Worm (Caenorhabditis elegans): Measurements from ENCODE around the gene gpa-11.

ce11 chrII:4288111-4288510, 41.1 kb downstream of the gpa-11 start, which contains the start of gene C01F1.6:
- TF ChIP-seq nhr-12 (tag; optimal IDR thresholded peaks at IDR 0.05) = no peak
- no peak for TF ChIP-seq zag-1 (tag; optimal IDR thresholded peaks at IDR 0.05)
- TF ChIP-seq unc-62 (GFP tag; optimal IDR thresholded peaks at IDR 0.05) = no peak
- TF ChIP-seq egl-27 (tag; optimal IDR thresholded peaks at IDR 0.05) = no peak
- TF ChIP-seq lsy-2 (tag; optimal IDR thresholded peaks at IDR 0.05) = no peak
- TF ChIP-seq ztf-11 (tag; optimal IDR thresholded peaks at IDR 0.05) = no peak
- no peak for TF ChIP-seq fkh-4 (tag; optimal IDR thresholded peaks at IDR 0.05; ENCODE audit: borderline replicate concordance)
- no peak for TF ChIP-seq alr-1 (tag; optimal IDR thresholded peaks at IDR 0.05; ENCODE audit: borderline replicate concordance)
- TF ChIP-seq ceh-82 (tag; optimal IDR thresholded peaks at IDR 0.05) = no peak
- no peak for TF ChIP-seq unc-130 (tag; optimal IDR thresholded peaks at IDR 0.05)
- TF ChIP-seq mab-9 (GFP tag; IDR thresholded peaks at IDR 0.05) = no peak
- no peak for TF ChIP-seq zip-4 (GFP tag; optimal IDR thresholded peaks at IDR 0.05)

All from whole organism, L1 larva.